Worm (Caenorhabditis elegans) whole organism, L4 larva: Measurements from ENCODE around the gene mrp-4.

Experiments
- D1046.2 ChIP-seq: fragments of 200-800 bp; sonication (Bioruptor generic); IDR thresholded peaks from 2 replicates; pipeline ENCODE4 v1.3.6; 2022; ENCODE audit warnings: missing genetic modification characterization, missing compliant biosample characterization
- F10B5.3 ChIP-seq: sonication (generic microtip); optimal IDR thresholded peaks from 2 replicates; lab custom pipeline; 2016; ENCODE audit warnings: mild to moderate bottlenecking, missing genetic modification characterization, missing compliant biosample characterization
- F26F4.8 ChIP-seq: fragments of 200-800 bp; sonication (Bioruptor generic); conservative IDR thresholded peaks from 2 replicates; pipeline ENCODE4 v1.3.6; 2022; ENCODE audit warnings: missing genetic modification characterization, missing compliant biosample characterization
- F37D6.2 ChIP-seq: sonication (generic microtip); optimal IDR thresholded peaks from 2 replicates; lab custom pipeline; 2016; ENCODE audit warnings: mild to moderate bottlenecking, missing genetic modification characterization, missing compliant biosample characterization
- F44E2.7 ChIP-seq: fragments of 200-800 bp; sonication (Bioruptor generic); IDR thresholded peaks from 2 replicates; pipeline ENCODE4 v2.1.2; 2022; ENCODE audit warnings: missing genetic modification characterization, missing compliant biosample characterization
- F49E8.2 ChIP-seq: sonication (generic microtip); optimal IDR thresholded peaks from 2 replicates; lab custom pipeline; 2016; ENCODE audit warnings: missing compliant biosample characterization, mild to moderate bottlenecking, missing genetic modification characterization, borderline replicate concordance
- R02D3.7 ChIP-seq: fragments of 150-350 bp; sonication (generic microtip); optimal IDR thresholded peaks from 3 replicates; lab custom pipeline; 2014; ENCODE audit warnings: missing biosample characterization, missing genetic modification characterization
- T20F7.1 ChIP-seq: fragments of 200-800 bp; sonication (Bioruptor generic); optimal IDR thresholded peaks from 2 replicates; lab custom pipeline; 2018; ENCODE audit warnings: mild to moderate bottlenecking, missing genetic modification characterization, missing compliant biosample characterization
- T26A8.4 ChIP-seq: fragments of 200-800 bp; sonication (Bioruptor generic); IDR thresholded peaks from 2 replicates; pipeline ENCODE4 v1.3.6; 2022; ENCODE audit warnings: missing genetic modification characterization, missing compliant biosample characterization
- Y5F2A.4 ChIP-seq: fragments of 200-800 bp; sonication (Bioruptor generic); optimal IDR thresholded peaks from 2 replicates; lab custom pipeline; 2018; ENCODE audit warnings: mild to moderate bottlenecking, missing genetic modification characterization, missing compliant biosample characterization
- Y75B8A.6 ChIP-seq: fragments of 200-800 bp; sonication (Bioruptor generic); IDR thresholded peaks from 2 replicates; pipeline ENCODE4 v1.3.6; 2022; ENCODE audit warnings: missing genetic modification reagents, missing genetic modification characterization, missing compliant biosample characterization
- ZK337.2 ChIP-seq: fragments of 200-800 bp; sonication (Bioruptor generic); IDR thresholded peaks from 2 replicates; pipeline ENCODE4 v1.3.6; 2022; ENCODE audit warnings: missing genetic modification reagents, missing genetic modification characterization, missing compliant biosample characterization
- arid-1 ChIP-seq: fragments of 200-800 bp; sonication (Bioruptor generic); conservative IDR thresholded peaks from 2 replicates; pipeline ENCODE4 v1.3.6; 2022; ENCODE audit warnings: missing genetic modification reagents, missing genetic modification characterization, missing compliant biosample characterization
- attf-4 ChIP-seq: sonication (generic microtip); optimal IDR thresholded peaks from 3 replicates; lab custom pipeline; 2017; ENCODE audit warnings: missing biosample characterization, missing genetic modification characterization
- ceh-20 ChIP-seq: fragments of 200-800 bp; sonication (Bioruptor generic); IDR thresholded peaks from 2 replicates; pipeline ENCODE4 v1.3.6; 2022; ENCODE audit warnings: missing genetic modification reagents, missing genetic modification characterization, missing compliant biosample characterization
- ceh-44 ChIP-seq: fragments of 200-800 bp; sonication (Bioruptor generic); IDR thresholded peaks from 2 replicates; pipeline ENCODE4 v1.3.6; 2022; ENCODE audit warnings: missing genetic modification reagents, missing genetic modification characterization, missing compliant biosample characterization
- ceh-62 ChIP-seq: sonication (generic microtip); optimal IDR thresholded peaks from 2 replicates; lab custom pipeline; 2017; ENCODE audit warnings: missing biosample characterization, missing genetic modification characterization
- ctbp-1 ChIP-seq: fragments of 200-800 bp; sonication (Bioruptor generic); IDR thresholded peaks from 2 replicates; pipeline ENCODE4 v1.3.6; 2022; ENCODE audit warnings: missing genetic modification reagents, missing genetic modification characterization, missing compliant biosample characterization
- daf-19 ChIP-seq: fragments of 200-800 bp; sonication (Bioruptor generic); conservative IDR thresholded peaks from 2 replicates; pipeline ENCODE4 v1.3.6; 2022; ENCODE audit warnings: missing genetic modification characterization, missing compliant biosample characterization
- daf-8 ChIP-seq: fragments of 200-800 bp; sonication (Bioruptor generic); IDR thresholded peaks from 2 replicates; pipeline ENCODE4 v1.3.6; 2022; ENCODE audit warnings: missing genetic modification characterization, missing compliant biosample characterization
- dmd-6 ChIP-seq: fragments of 200-800 bp; sonication (Bioruptor generic); IDR thresholded peaks from 2 replicates; pipeline ENCODE4 v1.3.6; 2022; ENCODE audit warnings: missing genetic modification reagents, missing genetic modification characterization, missing compliant biosample characterization
- dmd-9 ChIP-seq: fragments of 200-800 bp; sonication (Bioruptor generic); IDR thresholded peaks from 2 replicates; pipeline ENCODE4 v1.3.6; 2022; ENCODE audit warnings: missing genetic modification reagents, missing genetic modification characterization, missing compliant biosample characterization
- dpl-1 ChIP-seq: fragments of 150-350 bp; optimal IDR thresholded peaks from 2 replicates; lab custom pipeline; 2014; ENCODE audit warnings: missing biosample characterization, missing genetic modification reagents, missing genetic modification characterization
- dve-1 ChIP-seq: sonication (generic microtip); optimal IDR thresholded peaks from 2 replicates; lab custom pipeline; 2017; ENCODE audit warnings: antibody characterized with exemption, mild to moderate bottlenecking, missing genetic modification characterization, missing compliant biosample characterization; ENCODE audit not compliant: insufficient read depth
- egl-27 ChIP-seq: sonication (generic microtip); optimal IDR thresholded peaks from 3 replicates; lab custom pipeline; 2017; ENCODE audit warnings: missing biosample characterization, missing genetic modification reagents, missing genetic modification characterization
- egl-43 ChIP-seq: fragments of 200-800 bp; sonication (Bioruptor generic); IDR thresholded peaks from 2 replicates; pipeline ENCODE4 v1.3.6; 2022; ENCODE audit warnings: missing genetic modification reagents, missing genetic modification characterization, missing compliant biosample characterization
- fkh-10 ChIP-seq: fragments of 150-350 bp; optimal IDR thresholded peaks from 2 replicates; lab custom pipeline; 2014; ENCODE audit warnings: missing biosample characterization, missing genetic modification reagents, missing genetic modification characterization
- fos-1 ChIP-seq: fragments of 150-350 bp; optimal IDR thresholded peaks from 2 replicates; lab custom pipeline; 2014; ENCODE audit warnings: missing biosample characterization, missing genetic modification characterization
- hif-1 ChIP-seq, 2 experiments: sonication (generic microtip); optimal IDR thresholded peaks; 2 replicates each; lab custom pipeline; 2016 to 2017; ENCODE audit warnings: missing compliant biosample characterization in 2 of 2, missing genetic modification characterization in 2 of 2, missing genetic modification reagents in 2 of 2, missing genotype in 2 of 2, mild to moderate bottlenecking in 1 of 2
- hmg-1.1 ChIP-seq: fragments of 200-800 bp; sonication (Bioruptor generic); IDR thresholded peaks from 2 replicates; pipeline ENCODE4 v1.3.6; 2022; ENCODE audit warnings: missing genetic modification reagents, missing genetic modification characterization, missing compliant biosample characterization
- lin-1 ChIP-seq: fragments of 200-800 bp; sonication (Bioruptor generic); IDR thresholded peaks from 2 replicates; pipeline ENCODE4 v1.3.6; 2022; ENCODE audit warnings: missing genetic modification reagents, missing genetic modification characterization, missing compliant biosample characterization
- lir-3 ChIP-seq: sonication (generic microtip); optimal IDR thresholded peaks from 2 replicates; lab custom pipeline; 2016; ENCODE audit warnings: mild to moderate bottlenecking, missing genetic modification characterization, missing compliant biosample characterization
- mdl-1 ChIP-seq, 2 experiments: fragments of 150-350 bp in 1 of 2; sonication (generic microtip) in 1 of 2; optimal IDR thresholded peaks; 2 replicates each; lab custom pipeline; 2014 to 2017; ENCODE audit warnings: missing biosample characterization in 2 of 2, missing genetic modification characterization in 2 of 2
- nhr-10 ChIP-seq: fragments of 150-350 bp; optimal IDR thresholded peaks from 2 replicates; lab custom pipeline; 2014; ENCODE audit warnings: missing biosample characterization, missing genetic modification characterization
- nhr-11 ChIP-seq: fragments of 150-350 bp; optimal IDR thresholded peaks from 2 replicates; lab custom pipeline; 2014; ENCODE audit warnings: missing biosample characterization, missing genetic modification characterization
- nhr-111 ChIP-seq: fragments of 200-800 bp; sonication (Bioruptor generic); optimal IDR thresholded peaks from 2 replicates; lab custom pipeline; 2018; ENCODE audit warnings: mild to moderate bottlenecking, missing genetic modification characterization, missing compliant biosample characterization
- nhr-28 ChIP-seq: fragments of 150-350 bp; optimal IDR thresholded peaks from 2 replicates; lab custom pipeline; 2014; ENCODE audit warnings: missing biosample characterization, missing genetic modification characterization
- nhr-41 ChIP-seq: fragments of 200-800 bp; sonication (Bioruptor generic); IDR thresholded peaks from 2 replicates; pipeline ENCODE4 v1.3.6; 2022; ENCODE audit warnings: missing genetic modification reagents, missing genetic modification characterization, missing compliant biosample characterization
- nhr-42 ChIP-seq: fragments of 200-800 bp; sonication (Bioruptor generic); IDR thresholded peaks from 2 replicates; pipeline ENCODE4 v1.3.6; 2022; ENCODE audit warnings: missing genetic modification characterization, missing compliant biosample characterization
- nhr-48 ChIP-seq: sonication (generic microtip); optimal IDR thresholded peaks from 2 replicates; lab custom pipeline; 2016; ENCODE audit warnings: mild to moderate bottlenecking, missing genetic modification characterization, missing compliant biosample characterization
- nhr-76 ChIP-seq: fragments of 150-350 bp; optimal IDR thresholded peaks from 2 replicates; lab custom pipeline; 2014; ENCODE audit warnings: missing biosample characterization, missing genetic modification characterization
- nhr-77 ChIP-seq: fragments of 150-350 bp; optimal IDR thresholded peaks from 2 replicates; lab custom pipeline; 2014; ENCODE audit warnings: missing biosample characterization, missing genetic modification characterization
- sdz-12 ChIP-seq: fragments of 200-800 bp; sonication (Bioruptor generic); optimal IDR thresholded peaks from 2 replicates; lab custom pipeline; 2018; ENCODE audit warnings: mild to moderate bottlenecking, missing genetic modification characterization, missing compliant biosample characterization
- set-16 ChIP-seq: fragments of 200-800 bp; sonication (Bioruptor generic); IDR thresholded peaks from 2 replicates; pipeline ENCODE4 v1.3.6; 2022; ENCODE audit warnings: missing genetic modification reagents, missing genetic modification characterization, missing compliant biosample characterization
- skn-1 ChIP-seq: fragments of 150-350 bp; optimal IDR thresholded peaks from 2 replicates; lab custom pipeline; 2014; ENCODE audit warnings: missing biosample characterization, missing genetic modification characterization
- snpc-4 ChIP-seq: fragments of 150-350 bp; optimal IDR thresholded peaks from 2 replicates; lab custom pipeline; 2014; ENCODE audit warnings: missing biosample characterization, missing genetic modification characterization
- tra-1 ChIP-seq: fragments of 200-800 bp; sonication (Bioruptor generic); IDR thresholded peaks from 2 replicates; pipeline ENCODE4 v1.3.6; 2022; ENCODE audit warnings: missing genetic modification reagents, missing genetic modification characterization, missing compliant biosample characterization
- zfp-2 ChIP-seq: sonication (generic microtip); optimal IDR thresholded peaks from 2 replicates; lab custom pipeline; 2016; ENCODE audit warnings: mild to moderate bottlenecking, missing genetic modification characterization, missing compliant biosample characterization
- zfp-3 ChIP-seq: fragments of 200-800 bp; sonication (Bioruptor generic); conservative IDR thresholded peaks from 2 replicates; pipeline ENCODE4 v1.3.6; 2022; ENCODE audit warnings: missing genetic modification reagents, missing genetic modification characterization, missing compliant biosample characterization
- zip-11 ChIP-seq: fragments of 200-800 bp; sonication (Bioruptor generic); IDR thresholded peaks from 2 replicates; pipeline ENCODE4 v1.3.6; 2022; ENCODE audit warnings: missing genetic modification characterization, missing compliant biosample characterization
- ztf-11 ChIP-seq: fragments of 150-350 bp; optimal IDR thresholded peaks from 2 replicates; lab custom pipeline; 2014; ENCODE audit warnings: missing biosample characterization, missing genetic modification characterization

The mrp-4 gene

ce11 chrX:9932226-9932773 is 48.2 kb downstream of the mrp-4 start, which contains the start of gene tsp-21 (continued):
- TF ChIP-seq skn-1 (tag; lab: Kevin White, UChicago) (no peak), dmd-6 (GFP tag; lab: Robert Waterston, UW) (peak; percentile 50), nhr-10 (tag; lab: Kevin White, UChicago) (peak; percentile 54), F37D6.2 (no peak), nhr-76 (tag; lab: Kevin White, UChicago) (no peak), ztf-11 (tag; lab: Kevin White, UChicago) (no peak), nhr-48 (tag; lab: Kevin White, UChicago) (no peak), F10B5.3 (peak; percentile 14), D1046.2 (GFP tag; lab: Robert Waterston, UW) (no peak), dpl-1 (GFP tag; lab: Kevin White, UChicago) (peak; percentile 47), T26A8.4 (GFP tag; lab: Robert Waterston, UW) (peak; percentile 61), F44E2.7 (GFP tag; lab: Robert Waterston, UW) (no peak), nhr-77 (tag; lab: Kevin White, UChicago) (peak; percentile 91), dmd-9 (GFP tag; lab: Robert Waterston, UW) (no peak), Y75B8A.6 (GFP tag; lab: Robert Waterston, UW) (no peak), ctbp-1 (GFP tag; lab: Robert Waterston, UW) (peak; percentile 58; the same call in 1 of the 2 replicates), nhr-42 (GFP tag; lab: Robert Waterston, UW) (0 out of 2 replicates have a peak, but pooled peaks have one; percentile 43), R02D3.7 (tag; lab: Kevin White, UChicago) (no peak), lir-3 (tag; lab: Kevin White, UChicago) (no peak), zfp-3 (no peak), F49E8.2 (no peak), lin-1 (0 out of 2 replicates have a peak, but pooled peaks have one; percentile 32), ceh-44 (GFP tag; lab: Robert Waterston, UW) (no peak), set-16 (GFP tag; lab: Robert Waterston, UW) (peak; percentile 66), mdl-1 (tag; optimal IDR thresholded peaks at IDR 0.05; lab: Kevin White, UChicago) (peak; percentile 28 to 79), nhr-111 (GFP tag; lab: Kevin White, UChicago) (no peak), egl-27 (tag; lab: Kevin White, UChicago) (no peak), attf-4 (no peak), fos-1 (tag; lab: Kevin White, UChicago) (no peak), fkh-10 (GFP tag; lab: Kevin White, UChicago) (no peak), hif-1 (tag; optimal IDR thresholded peaks at IDR 0.05; lab: Kevin White, UChicago) (peak in 1 of 2 experiments; percentile 68), nhr-11 (peak; percentile 61), Y5F2A.4 (GFP tag; lab: Kevin White, UChicago) (no peak), nhr-28 (peak; percentile 83), ZK337.2 (GFP tag; lab: Robert Waterston, UW) (no peak), tra-1 (GFP tag; lab: Robert Waterston, UW) (no peak), hmg-1.1 (peak; percentile 82), egl-43 (GFP tag; lab: Robert Waterston, UW) (0 out of 2 replicates have a peak, but pooled peaks have one; percentile 40), T20F7.1 (no peak), F26F4.8 (GFP tag; lab: Robert Waterston, UW) (no peak), zfp-2 (tag; lab: Kevin White, UChicago) (no peak), arid-1 (GFP tag; lab: Robert Waterston, UW) (no peak; the same call in 1 of the 2 replicates), sdz-12 (GFP tag; lab: Kevin White, UChicago) (no peak), ceh-62 (tag; lab: Kevin White, UChicago) (no peak), daf-8 (GFP tag; lab: Robert Waterston, UW) (no peak), snpc-4 (tag; lab: Kevin White, UChicago) (no peak), daf-19 (GFP tag; lab: Robert Waterston, UW) (no peak), ceh-20 (GFP tag; lab: Robert Waterston, UW) (0 out of 2 replicates have a peak, but pooled peaks have one; percentile 11), zip-11 (GFP tag; lab: Robert Waterston, UW) (no peak), dve-1 (tag; lab: Kevin White, UChicago) (peak; percentile 95), nhr-41 (GFP tag; lab: Robert Waterston, UW) (0 out of 2 replicates have a peak, but pooled peaks have one; percentile 38)
